Worm (Caenorhabditis elegans) whole organism, young adult: Measurements from ENCODE around the gene hlh-27.

Experiments used
- B0035.1 ChIP-seq: sonication (generic microtip); optimal IDR thresholded peaks from 2 replicates; lab custom pipeline; 2016; ENCODE audit warnings: missing genetic modification characterization, mild to moderate bottlenecking, missing compliant biosample characterization, missing genotype, missing genetic modification reagents
- B0336.3 ChIP-seq: fragments of 200-800 bp; sonication (Bioruptor generic); IDR thresholded peaks from 2 replicates; pipeline ENCODE4 v1.3.6; 2022; ENCODE audit warnings: missing genetic modification characterization, missing compliant biosample characterization
- C17E4.6 ChIP-seq: fragments of 200-800 bp; sonication (Bioruptor generic); IDR thresholded peaks from 2 replicates; pipeline ENCODE4 v1.3.6; 2022; ENCODE audit warnings: missing genetic modification reagents, missing genetic modification characterization, missing compliant biosample characterization
- F10E7.11 ChIP-seq: sonication (generic microtip); optimal IDR thresholded peaks from 2 replicates; lab custom pipeline; 2017; ENCODE audit warnings: mild to moderate bottlenecking, missing genetic modification characterization, moderate library complexity, missing compliant biosample characterization
- F23B12.7 ChIP-seq: sonication (generic microtip); optimal IDR thresholded peaks from 2 replicates; lab custom pipeline; 2017; ENCODE audit warnings: missing genetic modification characterization, mild to moderate bottlenecking, missing compliant biosample characterization, antibody characterized with exemption, moderate library complexity; ENCODE audit not compliant: insufficient read depth
- F37B4.10 ChIP-seq: fragments of 200-800 bp; sonication (Bioruptor generic); IDR thresholded peaks from 2 replicates; pipeline ENCODE4 v1.3.6; 2022; ENCODE audit warnings: missing genetic modification characterization, missing compliant biosample characterization
- F49E8.2 ChIP-seq: sonication (generic microtip); optimal IDR thresholded peaks from 3 replicates; lab custom pipeline; 2017; ENCODE audit warnings: missing genetic modification characterization, mild to moderate bottlenecking, missing compliant biosample characterization, antibody characterized with exemption, moderate library complexity; ENCODE audit not compliant: insufficient read depth
- F52B5.7 ChIP-seq: sonication (generic microtip); optimal IDR thresholded peaks from 2 replicates; lab custom pipeline; 2016; ENCODE audit warnings: mild to moderate bottlenecking, missing genetic modification characterization, missing compliant biosample characterization
- F55B11.4 ChIP-seq: sonication (generic microtip); optimal IDR thresholded peaks from 2 replicates; lab custom pipeline; 2016; ENCODE audit warnings: missing compliant biosample characterization, missing genetic modification characterization, borderline replicate concordance; ENCODE audit not compliant: insufficient read depth
- K12H6.12 ChIP-seq: fragments of 200-800 bp; sonication (Bioruptor generic); optimal IDR thresholded peaks from 2 replicates; lab custom pipeline; 2018; ENCODE audit warnings: mild to moderate bottlenecking, missing genetic modification characterization, missing compliant biosample characterization
- T07F8.4 ChIP-seq: sonication (generic microtip); optimal IDR thresholded peaks from 2 replicates; lab custom pipeline; 2016; ENCODE audit warnings: mild to moderate bottlenecking, missing genetic modification characterization, moderate library complexity, missing compliant biosample characterization
- akir-1 ChIP-seq: fragments of 200-800 bp; sonication (Bioruptor generic); optimal IDR thresholded peaks from 2 replicates; lab custom pipeline; 2018; ENCODE audit warnings: mild to moderate bottlenecking, missing genetic modification characterization, moderate library complexity, missing compliant biosample characterization
- ama-1 ChIP-seq, 3 experiments: fragments of 150-350 bp in 1 of 3; sonication (generic microtip) in 2 of 3; optimal IDR thresholded peaks; 2 replicates each; lab custom pipeline; 2014 to 2018; ENCODE audit warnings: missing biosample characterization in 2 of 3, missing genetic modification characterization in 2 of 3, missing genetic modification reagents in 2 of 3
- atf-7 ChIP-seq: sonication (generic microtip); optimal IDR thresholded peaks from 2 replicates; lab custom pipeline; 2017; ENCODE audit warnings: mild to moderate bottlenecking, missing genetic modification characterization, missing compliant biosample characterization
- attf-6 ChIP-seq: fragments of 200-800 bp; sonication (Bioruptor generic); IDR thresholded peaks from 2 replicates; pipeline ENCODE4 v1.3.6; 2022; ENCODE audit warnings: missing genetic modification reagents, missing genetic modification characterization, missing compliant biosample characterization
- bed-1 ChIP-seq: fragments of 200-800 bp; sonication (Bioruptor generic); IDR thresholded peaks from 2 replicates; pipeline ENCODE4 v1.3.6; 2022; ENCODE audit warnings: missing genetic modification reagents, missing genetic modification characterization, missing compliant biosample characterization
- ccch-3 ChIP-seq: fragments of 200-800 bp; sonication (Bioruptor generic); optimal IDR thresholded peaks from 2 replicates; lab custom pipeline; 2018; ENCODE audit warnings: mild to moderate bottlenecking, missing genetic modification characterization, missing compliant biosample characterization
- cebp-1 ChIP-seq, 2 experiments: fragments of 200-800 bp in 1 of 2; sonication (Bioruptor generic) in 1 of 2; sonication (generic microtip) in 1 of 2; IDR thresholded peaks in 1 of 2; optimal IDR thresholded peaks in 1 of 2; 2 replicates each; pipeline versions ENCODE4 v1.3.6 to Lab custom; 2017 to 2022; ENCODE audit warnings: missing compliant biosample characterization in 2 of 2, missing genetic modification characterization in 2 of 2, mild to moderate bottlenecking in 1 of 2, missing genetic modification reagents in 1 of 2, moderate library complexity in 1 of 2
- ceh-40 ChIP-seq: fragments of 200-800 bp; sonication (Bioruptor generic); IDR thresholded peaks from 2 replicates; pipeline ENCODE4 v1.3.6; 2022; ENCODE audit warnings: missing genetic modification characterization, missing compliant biosample characterization
- ceh-91 ChIP-seq: fragments of 200-800 bp; sonication (Bioruptor generic); IDR thresholded peaks from 2 replicates; pipeline ENCODE4 v1.3.6; 2022; ENCODE audit warnings: missing genetic modification reagents, missing genetic modification characterization, missing compliant biosample characterization
- chd-7 ChIP-seq: sonication (generic microtip); optimal IDR thresholded peaks from 2 replicates; lab custom pipeline; 2016; ENCODE audit warnings: mild to moderate bottlenecking, missing genetic modification characterization, moderate library complexity, missing compliant biosample characterization
- dpff-1 ChIP-seq: sonication (generic microtip); optimal IDR thresholded peaks from 2 replicates; lab custom pipeline; 2017; ENCODE audit warnings: mild to moderate bottlenecking, missing genetic modification characterization, missing compliant biosample characterization
- efl-1 ChIP-seq: fragments of 150-350 bp; optimal IDR thresholded peaks from 2 replicates; lab custom pipeline; 2014; ENCODE audit warnings: missing biosample characterization, missing genetic modification reagents, missing genetic modification characterization
- egrh-3 ChIP-seq: fragments of 200-800 bp; sonication (Bioruptor generic); IDR thresholded peaks from 2 replicates; pipeline ENCODE4 v1.3.6; 2022; ENCODE audit warnings: missing genetic modification reagents, missing genetic modification characterization, missing compliant biosample characterization
- ets-4 ChIP-seq: fragments of 200-800 bp; sonication (Bioruptor generic); optimal IDR thresholded peaks from 2 replicates; lab custom pipeline; 2018; ENCODE audit warnings: mild to moderate bottlenecking, missing genetic modification characterization, missing compliant biosample characterization
- fkh-3 ChIP-seq: sonication (generic microtip); optimal IDR thresholded peaks from 2 replicates; lab custom pipeline; 2016; ENCODE audit warnings: mild to moderate bottlenecking, missing genetic modification characterization, missing compliant biosample characterization
- him-1 ChIP-seq: sonication (generic microtip); optimal IDR thresholded peaks from 2 replicates; lab custom pipeline; 2016; ENCODE audit warnings: missing genotype, missing genetic modification reagents, missing genetic modification characterization, missing compliant biosample characterization
- hlh-12 ChIP-seq: sonication (generic microtip); optimal IDR thresholded peaks from 2 replicates; lab custom pipeline; 2016; ENCODE audit warnings: missing genetic modification characterization, missing compliant biosample characterization
- hlh-26 ChIP-seq: fragments of 200-800 bp; sonication (Bioruptor generic); conservative IDR thresholded peaks from 2 replicates; pipeline ENCODE4 v1.3.6; 2022; ENCODE audit warnings: missing genetic modification reagents, missing genetic modification characterization, missing compliant biosample characterization
- hsf-1 ChIP-seq: fragments of 200-800 bp; sonication (Bioruptor generic); IDR thresholded peaks from 2 replicates; pipeline ENCODE4 v1.3.6; 2022; ENCODE audit warnings: missing genetic modification reagents, missing genetic modification characterization, missing compliant biosample characterization
- let-526 ChIP-seq: fragments of 200-800 bp; sonication (Bioruptor generic); IDR thresholded peaks from 2 replicates; pipeline ENCODE4 v1.3.6; 2022; ENCODE audit warnings: missing genetic modification reagents, missing genetic modification characterization, missing compliant biosample characterization
- lin-35 ChIP-seq, 3 experiments: fragments of 150-350 bp in 2 of 3; sonication (generic microtip) in 1 of 3; optimal IDR thresholded peaks; 2 replicates each; lab custom pipeline; 2014 to 2018; ENCODE audit warnings: missing biosample characterization in 3 of 3, missing genetic modification characterization in 3 of 3, missing genetic modification reagents in 3 of 3
- lin-40 ChIP-seq: sonication (generic microtip); optimal IDR thresholded peaks from 2 replicates; lab custom pipeline; 2016; ENCODE audit warnings: missing genetic modification characterization, mild to moderate bottlenecking, missing compliant biosample characterization, missing genotype, missing genetic modification reagents
- lin-54 ChIP-seq: fragments of 200-800 bp; sonication (Bioruptor generic); optimal IDR thresholded peaks from 2 replicates; lab custom pipeline; 2018; ENCODE audit warnings: mild to moderate bottlenecking, missing genetic modification characterization, missing compliant biosample characterization
- lir-1 ChIP-seq: fragments of 200-800 bp; sonication (Bioruptor generic); conservative IDR thresholded peaks from 2 replicates; pipeline ENCODE4 v1.3.6; 2022; ENCODE audit warnings: missing genetic modification reagents, missing genetic modification characterization, missing compliant biosample characterization
- lsl-1 ChIP-seq: fragments of 200-800 bp; sonication (Bioruptor generic); optimal IDR thresholded peaks from 2 replicates; lab custom pipeline; 2018; ENCODE audit warnings: mild to moderate bottlenecking, missing genetic modification characterization, moderate library complexity, missing compliant biosample characterization
- madf-3 ChIP-seq: fragments of 200-800 bp; sonication (Bioruptor generic); IDR thresholded peaks from 2 replicates; pipeline ENCODE4 v1.3.6; 2022; ENCODE audit warnings: missing genetic modification reagents, missing genetic modification characterization, missing compliant biosample characterization
- madf-6 ChIP-seq: fragments of 200-800 bp; sonication (Bioruptor generic); IDR thresholded peaks from 2 replicates; pipeline ENCODE4 v1.3.6; 2022; ENCODE audit warnings: missing genetic modification reagents, missing genetic modification characterization, missing compliant biosample characterization
- mcd-1 ChIP-seq: fragments of 200-800 bp; sonication (Bioruptor generic); IDR thresholded peaks from 2 replicates; pipeline ENCODE4 v1.3.6; 2022; ENCODE audit warnings: missing genetic modification reagents, missing genetic modification characterization, missing compliant biosample characterization
- rcor-1 ChIP-seq: fragments of 200-800 bp; sonication (Bioruptor generic); IDR thresholded peaks from 2 replicates; pipeline ENCODE4 v1.3.6; 2022; ENCODE audit warnings: missing genetic modification reagents, missing genetic modification characterization, missing compliant biosample characterization
- repo-1 ChIP-seq: sonication (generic microtip); optimal IDR thresholded peaks from 2 replicates; lab custom pipeline; 2017; ENCODE audit warnings: mild to moderate bottlenecking, missing genetic modification characterization, missing compliant biosample characterization
- sea-2 ChIP-seq: fragments of 200-800 bp; sonication (Bioruptor generic); IDR thresholded peaks from 2 replicates; pipeline ENCODE4 v1.3.6; 2022; ENCODE audit warnings: missing genetic modification characterization, missing compliant biosample characterization
- tbp1 ChIP-seq: fragments of 200-800 bp; sonication (Bioruptor generic); optimal IDR thresholded peaks from 2 replicates; lab custom pipeline; 2018; ENCODE audit warnings: mild to moderate bottlenecking, missing genetic modification characterization, missing compliant biosample characterization
- xnd-1 ChIP-seq: sonication (generic microtip); optimal IDR thresholded peaks from 2 replicates; lab custom pipeline; 2016; ENCODE audit warnings: missing genotype, missing genetic modification reagents, missing genetic modification characterization, missing compliant biosample characterization
- zfh-2 ChIP-seq: fragments of 200-800 bp; sonication (Bioruptor generic); conservative IDR thresholded peaks from 2 replicates; pipeline ENCODE4 v1.3.6; 2022; ENCODE audit warnings: missing genetic modification reagents, missing genetic modification characterization, missing compliant biosample characterization
- ztf-6 ChIP-seq: fragments of 200-800 bp; sonication (Bioruptor generic); IDR thresholded peaks from 2 replicates; pipeline ENCODE4 v1.3.6; 2022; ENCODE audit warnings: missing genetic modification reagents, missing genetic modification characterization, missing compliant biosample characterization

Gene hlh-27

ce11 chrII:5543476-5544144, 3.6 kb upstream of the hlh-27 start (continued):
- TF ChIP-seq F49E8.2 (tag; lab: Kevin White, UChicago) (peak; percentile 59), chd-7 (tag; lab: Kevin White, UChicago) (peak; percentile 97), hlh-12 (tag; lab: Kevin White, UChicago) (peak; percentile 39), fkh-3 (tag; lab: Kevin White, UChicago) (peak; percentile 82), F10E7.11 (peak; percentile 95), lin-54 (peak; percentile 93), lsl-1 (GFP tag; lab: Kevin White, UChicago) (peak; percentile 55), hsf-1 (peak; percentile 67), hlh-26 (GFP tag; lab: Robert Waterston, UW) (no peak), lin-35 (GFP tag; optimal IDR thresholded peaks at IDR 0.05; lab: Kevin White, UChicago) (peak in 2 of 3 experiments; percentile 73 to 91), lir-1 (GFP tag; lab: Robert Waterston, UW) (peak; percentile 89), cebp-1 (GFP tag; IDR thresholded peaks at IDR 0.05; lab: Robert Waterston, UW) (peak; percentile 69), cebp-1 (tag; optimal IDR thresholded peaks at IDR 0.05; lab: Kevin White, UChicago) (peak; percentile 95), ets-4 (GFP tag; lab: Kevin White, UChicago) (peak; percentile 89), F23B12.7 (tag; lab: Kevin White, UChicago) (peak; percentile 93), tbp1 (GFP tag; lab: Kevin White, UChicago) (peak; percentile 83), atf-7 (tag; lab: Kevin White, UChicago) (peak; percentile 98), C17E4.6 (GFP tag; lab: Robert Waterston, UW) (peak; percentile 85), B0336.3 (GFP tag; lab: Robert Waterston, UW) (peak; percentile 98), sea-2 (peak; percentile 77; the same call in 1 of the 2 replicates), madf-3 (GFP tag; lab: Robert Waterston, UW) (no peak; the same call in none of the 2 replicates), rcor-1 (GFP tag; lab: Robert Waterston, UW) (peak; percentile 92), ama-1 (optimal IDR thresholded peaks at IDR 0.05; lab: Kevin White, UChicago) (peak; percentile 100), ama-1 (GFP tag; optimal IDR thresholded peaks at IDR 0.05; lab: Kevin White, UChicago) (peak; percentile 85 to 93), F52B5.7 (tag; lab: Kevin White, UChicago) (peak; percentile 96), K12H6.12 (tag; lab: Kevin White, UChicago) (peak; percentile 98), T07F8.4 (tag; lab: Kevin White, UChicago) (peak; percentile 82), ceh-40 (GFP tag; lab: Robert Waterston, UW) (0 out of 2 replicates have a peak, but pooled peaks have one; percentile 79), F55B11.4 (tag; lab: Kevin White, UChicago) (no peak), ccch-3 (GFP tag; lab: Kevin White, UChicago) (peak; percentile 81), zfh-2 (GFP tag; lab: Robert Waterston, UW) (peak; percentile 89), let-526 (GFP tag; lab: Robert Waterston, UW) (peak; percentile 94), ztf-6 (GFP tag; lab: Robert Waterston, UW) (0 out of 2 replicates have a peak, but pooled peaks have one; percentile 44), madf-6 (GFP tag; lab: Robert Waterston, UW) (peak; percentile 85), efl-1 (GFP tag; lab: Kevin White, UChicago) (peak; percentile 47), B0035.1 (peak; percentile 94), egrh-3 (GFP tag; lab: Robert Waterston, UW) (peak; percentile 59; the same call in 1 of the 2 replicates), dpff-1 (tag; lab: Kevin White, UChicago) (peak; percentile 97), him-1 (tag; lab: Kevin White, UChicago) (peak; percentile 85), xnd-1 (tag; lab: Kevin White, UChicago) (peak; percentile 15), ceh-91 (GFP tag; lab: Robert Waterston, UW) (peak; percentile 48; the same call in 1 of the 2 replicates), bed-1 (0 out of 2 replicates have a peak, but pooled peaks have one; percentile 47), repo-1 (tag; lab: Kevin White, UChicago) (peak; percentile 98), lin-40 (tag; lab: Kevin White, UChicago) (peak; percentile 99), akir-1 (GFP tag; lab: Kevin White, UChicago) (peak; percentile 93), mcd-1 (GFP tag; lab: Robert Waterston, UW) (peak; percentile 95), attf-6 (peak; percentile 100), F37B4.10 (GFP tag; lab: Robert Waterston, UW) (peak; percentile 92; the same call in 1 of the 2 replicates)
